Fruit fly (Drosophila melanogaster) whole organism, embryonic: ENCODE results near the gene TwdlV.

Source experiments
- Ada2b ChIP-seq: fragments of 200-800 bp; sonication (Bioruptor generic); IDR thresholded peaks from 2 replicates; pipeline ENCODE4 v1.3.6; 2022; ENCODE audit warnings: missing biosample characterization, missing genetic modification characterization
- Asciz ChIP-seq: fragments of 200-800 bp; sonication (Bioruptor generic); optimal IDR thresholded peaks from 2 replicates; lab custom pipeline; 2017; ENCODE audit warnings: missing biosample characterization, mild to moderate bottlenecking, missing genetic modification characterization, missing genetic modification reagents
- Atf-2 ChIP-seq: fragments of 200-800 bp; sonication (Bioruptor generic); optimal IDR thresholded peaks from 2 replicates; lab custom pipeline; 2016; ENCODE audit warnings: missing biosample characterization, missing genetic modification characterization
- B-H2 ChIP-seq: fragments of 200-800 bp; sonication (Bioruptor generic); optimal IDR thresholded peaks from 2 replicates; lab custom pipeline; 2018; ENCODE audit warnings: missing biosample characterization, mild to moderate bottlenecking, missing genetic modification characterization
- Blimp-1 ChIP-seq: fragments of 200-800 bp; sonication (Bioruptor generic); optimal IDR thresholded peaks from 3 replicates; lab custom pipeline; 2018; ENCODE audit warnings: missing biosample characterization, missing genetic modification characterization, mild to moderate bottlenecking, moderate library complexity, missing genetic modification reagents
- CG10543 ChIP-seq: fragments of 200-800 bp; sonication (Bioruptor generic); optimal IDR thresholded peaks from 3 replicates; lab custom pipeline; 2017; ENCODE audit warnings: missing biosample characterization, mild to moderate bottlenecking, missing genetic modification characterization, moderate library complexity
- CG10565 ChIP-seq: fragments of 200-800 bp; sonication (Bioruptor generic); optimal IDR thresholded peaks from 3 replicates; lab custom pipeline; 2016; ENCODE audit warnings: missing biosample characterization, mild to moderate bottlenecking, missing genetic modification characterization
- CG12071 ChIP-seq: fragments of 200-800 bp; sonication (Bioruptor generic); optimal IDR thresholded peaks from 3 replicates; lab custom pipeline; 2018; ENCODE audit warnings: missing biosample characterization, mild to moderate bottlenecking, missing genetic modification characterization
- CG12219 ChIP-seq: fragments of 200-800 bp; sonication (Bioruptor generic); optimal IDR thresholded peaks from 3 replicates; lab custom pipeline; 2018; ENCODE audit warnings: missing biosample characterization, mild to moderate bottlenecking, missing genetic modification characterization
- CG1233 ChIP-seq: fragments of 200-800 bp; sonication (Bioruptor generic); optimal IDR thresholded peaks from 4 replicates; lab custom pipeline; 2018; ENCODE audit warnings: missing biosample characterization, mild to moderate bottlenecking, missing genetic modification characterization
- CG12942 ChIP-seq: fragments of 200-800 bp; sonication (Bioruptor generic); optimal IDR thresholded peaks from 3 replicates; lab custom pipeline; 2016; ENCODE audit warnings: missing biosample characterization, missing genetic modification characterization
- CG1529 ChIP-seq: fragments of 200-800 bp; sonication (Bioruptor generic); optimal IDR thresholded peaks from 3 replicates; lab custom pipeline; 2018; ENCODE audit warnings: missing biosample characterization, missing genetic modification characterization
- CG15479 ChIP-seq: fragments of 200-800 bp; sonication (Bioruptor generic); optimal IDR thresholded peaks from 3 replicates; lab custom pipeline; 2019; ENCODE audit warnings: missing biosample characterization, mild to moderate bottlenecking, missing genetic modification characterization, moderate library complexity
- CG17186 ChIP-seq: fragments of 200-800 bp; sonication (Bioruptor generic); optimal IDR thresholded peaks from 3 replicates; lab custom pipeline; 2017; ENCODE audit warnings: missing biosample characterization, missing genetic modification reagents, missing genetic modification characterization
- CG18262 ChIP-seq: fragments of 200-800 bp; optimal IDR thresholded peaks from 3 replicates; lab custom pipeline; 2019; ENCODE audit warnings: missing biosample characterization, mild to moderate bottlenecking, missing genetic modification characterization, moderate library complexity
- CG2116 ChIP-seq: fragments of 200-800 bp; sonication (Bioruptor generic); optimal IDR thresholded peaks from 3 replicates; lab custom pipeline; 2018; ENCODE audit warnings: missing biosample characterization, mild to moderate bottlenecking, missing genetic modification characterization
- CG3163 ChIP-seq: fragments of 200-800 bp; sonication (Bioruptor generic); optimal IDR thresholded peaks from 3 replicates; lab custom pipeline; 2016; ENCODE audit warnings: missing biosample characterization, missing genetic modification characterization
- CG3407 ChIP-seq: fragments of 200-800 bp; sonication (Bioruptor generic); optimal IDR thresholded peaks from 2 replicates; lab custom pipeline; 2018; ENCODE audit warnings: missing biosample characterization, mild to moderate bottlenecking, missing genetic modification characterization
- CG34422 ChIP-seq: fragments of 200-800 bp; sonication (Bioruptor generic); IDR thresholded peaks from 3 replicates; pipeline ENCODE4 v1.3.6; 2022; ENCODE audit warnings: missing biosample characterization, missing genetic modification characterization
- CG4617 ChIP-seq: fragments of 200-800 bp; sonication (Bioruptor generic); optimal IDR thresholded peaks from 3 replicates; lab custom pipeline; 2016; ENCODE audit warnings: missing biosample characterization, missing genetic modification characterization, borderline replicate concordance
- CG6791 ChIP-seq: fragments of 200-800 bp; sonication (Bioruptor generic); IDR thresholded peaks from 3 replicates; pipeline ENCODE4 v1.3.6; 2022; ENCODE audit warnings: missing biosample characterization, missing genetic modification characterization; ENCODE audit not compliant: partially characterized antibody
- CG8089 ChIP-seq: fragments of 200-800 bp; sonication (Bioruptor generic); optimal IDR thresholded peaks from 3 replicates; lab custom pipeline; 2016; ENCODE audit warnings: missing biosample characterization, missing genetic modification characterization
- CG8290 ChIP-seq, 3 experiments: fragments of 200-800 bp; sonication (Bioruptor generic); optimal IDR thresholded peaks; 2 replicates each; lab custom pipeline; 2016 to 2019; ENCODE audit warnings: missing biosample characterization in 3 of 3, missing genetic modification characterization in 3 of 3, mild to moderate bottlenecking in 2 of 3, moderate library complexity in 1 of 3
- CG8359 ChIP-seq: fragments of 200-800 bp; sonication (Bioruptor generic); optimal IDR thresholded peaks from 2 replicates; lab custom pipeline; 2017; ENCODE audit warnings: missing biosample characterization, mild to moderate bottlenecking, missing genetic modification characterization, borderline replicate concordance
- CG9609 ChIP-seq: fragments of 200-800 bp; sonication (Bioruptor generic); optimal IDR thresholded peaks from 3 replicates; lab custom pipeline; 2016; ENCODE audit warnings: missing biosample characterization, missing genetic modification characterization
- H15 ChIP-seq: fragments of 200-800 bp; sonication (Bioruptor generic); IDR thresholded peaks from 3 replicates; pipeline ENCODE4 v1.3.6; 2022; ENCODE audit warnings: missing biosample characterization, missing genetic modification characterization
- Hr51 ChIP-seq, 2 experiments: fragments of 200-800 bp; sonication (Bioruptor generic); optimal IDR thresholded peaks; 2 replicates in 1 of 2; 3 replicates in 1 of 2; lab custom pipeline; 2016 to 2018; ENCODE audit warnings: missing biosample characterization in 2 of 2, missing genetic modification characterization in 2 of 2, mild to moderate bottlenecking in 1 of 2, moderate library complexity in 1 of 2
- Jarid2 ChIP-seq: fragments of 200-800 bp; sonication (Bioruptor generic); optimal IDR thresholded peaks from 3 replicates; lab custom pipeline; 2017; ENCODE audit warnings: mild to moderate bottlenecking, missing biosample characterization, missing genetic modification reagents, missing genetic modification characterization
- Myb ChIP-seq: fragments of 200-800 bp; sonication (Bioruptor generic); optimal IDR thresholded peaks from 2 replicates; lab custom pipeline; 2016; ENCODE audit warnings: missing biosample characterization, missing genetic modification characterization
- PHDP ChIP-seq: fragments of 200-800 bp; sonication (Bioruptor generic); optimal IDR thresholded peaks from 3 replicates; lab custom pipeline; 2018; ENCODE audit warnings: missing biosample characterization, mild to moderate bottlenecking, missing genetic modification characterization, moderate library complexity
- Rx ChIP-seq: fragments of 200-800 bp; sonication (Bioruptor generic); IDR thresholded peaks from 2 replicates; pipeline ENCODE4 v1.3.6; 2022; ENCODE audit warnings: missing biosample characterization, missing genetic modification characterization
- Sox100B ChIP-seq: fragments of 200-800 bp; sonication (Bioruptor generic); optimal IDR thresholded peaks from 3 replicates; lab custom pipeline; 2018; ENCODE audit warnings: missing biosample characterization, mild to moderate bottlenecking, missing genetic modification characterization
- amos ChIP-seq: fragments of 200-800 bp; sonication (Bioruptor generic); IDR thresholded peaks from 2 replicates; pipeline ENCODE4 v1.3.6; 2022; ENCODE audit warnings: missing biosample characterization, missing genetic modification characterization; ENCODE audit not compliant: partially characterized antibody
- ara ChIP-seq: fragments of 200-800 bp; sonication (Bioruptor generic); IDR thresholded peaks from 2 replicates; pipeline ENCODE4 v1.3.6; 2022; ENCODE audit warnings: missing biosample characterization, missing genetic modification characterization
- bab2 ChIP-seq: fragments of 200-800 bp; sonication (Bioruptor generic); optimal IDR thresholded peaks from 2 replicates; lab custom pipeline; 2016; ENCODE audit warnings: missing biosample characterization, missing genetic modification characterization
- cato ChIP-seq: fragments of 200-800 bp; sonication (Bioruptor generic); optimal IDR thresholded peaks from 2 replicates; lab custom pipeline; 2016; ENCODE audit warnings: missing biosample characterization, missing genetic modification characterization, borderline replicate concordance
- dysf ChIP-seq: fragments of 200-800 bp; sonication (Bioruptor generic); IDR thresholded peaks from 3 replicates; pipeline ENCODE4 v1.3.6; 2022; ENCODE audit warnings: missing biosample characterization, missing genetic modification characterization
- gsb ChIP-seq: fragments of 200-800 bp; sonication (Bioruptor generic); IDR thresholded peaks from 2 replicates; pipeline ENCODE4 v1.3.6; 2022; ENCODE audit warnings: missing biosample characterization, missing genetic modification characterization
- kah ChIP-seq: fragments of 200-800 bp; sonication (Bioruptor generic); optimal IDR thresholded peaks from 2 replicates; lab custom pipeline; 2018; ENCODE audit warnings: missing biosample characterization, mild to moderate bottlenecking, missing genetic modification characterization
- mam ChIP-seq: fragments of 200-800 bp; sonication (Bioruptor generic); optimal IDR thresholded peaks from 3 replicates; lab custom pipeline; 2016; ENCODE audit warnings: missing biosample characterization, missing genetic modification characterization
- mirr ChIP-seq: fragments of 200-800 bp; sonication (Bioruptor generic); optimal IDR thresholded peaks from 3 replicates; lab custom pipeline; 2018; ENCODE audit warnings: missing biosample characterization, mild to moderate bottlenecking, missing genetic modification characterization
- sim ChIP-seq: fragments of 200-800 bp; sonication (Bioruptor generic); IDR thresholded peaks from 2 replicates; pipeline ENCODE4 v1.3.6; 2022; ENCODE audit warnings: missing biosample characterization, missing genetic modification characterization
- slp2 ChIP-seq: fragments of 200-800 bp; sonication (Bioruptor generic); optimal IDR thresholded peaks from 2 replicates; lab custom pipeline; 2016; ENCODE audit warnings: missing biosample characterization, missing genetic modification characterization
- stc ChIP-seq: fragments of 200-800 bp; sonication (Bioruptor generic); IDR thresholded peaks from 2 replicates; pipeline ENCODE4 v1.3.6; 2022; ENCODE audit warnings: missing biosample characterization, missing genetic modification characterization
- tin ChIP-seq: fragments of 200-800 bp; sonication (Bioruptor generic); optimal IDR thresholded peaks from 3 replicates; lab custom pipeline; 2016; ENCODE audit warnings: missing biosample characterization, missing genetic modification characterization
- tx ChIP-seq: fragments of 200-800 bp; sonication (Bioruptor generic); optimal IDR thresholded peaks from 2 replicates; lab custom pipeline; 2016; ENCODE audit warnings: missing biosample characterization, missing genetic modification characterization

TwdlV gene

DNA sequence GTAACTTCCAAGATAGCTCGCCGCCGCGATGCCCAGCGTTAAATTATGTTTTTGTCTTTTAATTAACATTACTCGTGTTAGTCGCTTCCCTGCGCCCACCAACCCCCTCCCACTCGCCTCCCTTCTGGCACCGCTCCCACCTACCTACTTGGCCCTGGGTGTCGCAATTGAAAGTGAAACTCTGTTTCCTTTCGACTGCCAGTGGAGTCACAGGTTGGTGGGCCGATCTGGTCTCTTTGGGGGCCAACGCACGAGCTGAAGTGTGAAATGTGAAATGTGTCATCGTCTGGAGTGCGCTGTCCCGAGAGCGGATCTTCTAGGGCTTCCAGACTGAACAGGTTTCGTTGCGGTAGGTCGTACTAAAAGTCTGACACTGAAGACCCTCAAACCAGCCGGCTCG is 39.9 kb upstream of the TwdlV start:
- TF ChIP-seq Blimp-1 (peak; percentile 60), CG18262 (tag; lab: Kevin White, UChicago) (no peak)

DNA sequence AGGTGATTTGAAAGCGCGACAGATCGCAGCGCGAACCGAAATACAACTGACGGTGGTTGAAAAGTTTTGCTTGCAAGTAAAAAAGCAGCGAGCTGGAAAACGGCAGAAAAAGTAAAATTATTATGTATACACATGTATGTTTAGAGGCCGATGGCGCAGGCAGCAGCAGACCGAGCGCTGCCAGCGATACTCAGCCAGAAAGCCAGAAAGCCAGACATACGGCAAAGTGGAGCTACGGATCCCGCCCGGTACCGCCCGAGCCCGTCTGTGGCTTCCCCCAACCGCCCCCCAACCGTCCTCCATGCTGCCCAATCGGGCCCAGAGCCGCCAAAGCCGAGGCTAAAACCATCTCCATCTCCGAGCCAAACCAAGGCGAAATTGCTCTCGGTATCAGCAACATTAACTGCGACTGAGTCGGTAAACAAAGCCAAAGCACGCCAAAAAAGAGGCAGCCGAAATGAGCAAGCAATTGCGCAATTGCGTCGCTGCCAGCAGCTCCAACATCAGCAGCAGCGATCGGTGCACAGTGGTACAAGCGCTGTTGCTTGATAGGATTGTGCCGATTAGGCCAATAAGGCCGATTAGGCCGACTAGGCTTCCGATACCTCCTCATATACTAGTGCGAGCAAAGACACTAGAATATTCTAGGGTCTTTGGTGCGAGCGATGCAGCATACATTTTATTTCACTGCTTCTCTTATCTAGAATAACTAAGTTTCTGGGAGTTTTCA is 39.1 kb upstream of the TwdlV start, which contains the start of gene CG14636:
CG14636 (minus strand) TSS at position 51 of the 730 bp plus-strand sequence.
- TF ChIP-seq CG6791 (GFP tag; lab: Robert Waterston, UW) (no peak), CG9609 (GFP tag; lab: Kevin White, UChicago) (peak; percentile 78), Blimp-1 (peak; percentile 10), cato (GFP tag; lab: Kevin White, UChicago) (no peak), kah (GFP tag; lab: Kevin White, UChicago) (peak; percentile 23), sim (peak; percentile 42; the same call in 1 of the 2 replicates), B-H2 (GFP tag; lab: Kevin White, UChicago) (no peak), tin (GFP tag; lab: Kevin White, UChicago) (peak; percentile 48), CG1233 (GFP tag; lab: Kevin White, UChicago) (peak; percentile 48), CG17186 (GFP tag; lab: Kevin White, UChicago) (no peak), CG12219 (peak; percentile 58), CG15479 (no peak), Jarid2 (peak; percentile 30), mirr (GFP tag; lab: Kevin White, UChicago) (peak; percentile 51), CG12942 (GFP tag; lab: Kevin White, UChicago) (peak; percentile 45), CG4617 (GFP tag; lab: Kevin White, UChicago) (no peak), Hr51 (GFP tag; optimal IDR thresholded peaks at IDR 0.05; lab: Kevin White, UChicago) (peak in 1 of 2 experiments; percentile 86), CG8359 (GFP tag; lab: Kevin White, UChicago) (no peak), Atf-2 (GFP tag; lab: Kevin White, UChicago) (peak; percentile 57), CG10543 (peak; percentile 92), CG10565 (GFP tag; lab: Kevin White, UChicago) (no peak), Ada2b (GFP tag; lab: Robert Waterston, UW) (peak; percentile 77), CG3407 (GFP tag; lab: Kevin White, UChicago) (peak; percentile 2), CG34422 (GFP tag; lab: Robert Waterston, UW) (peak; percentile 80), CG18262 (tag; lab: Kevin White, UChicago) (peak; percentile 21), Rx (GFP tag; lab: Robert Waterston, UW) (peak; percentile 60), CG1529 (GFP tag; lab: Kevin White, UChicago) (peak; percentile 21), CG12071 (peak; percentile 37), amos (GFP tag; lab: Robert Waterston, UW) (no peak), PHDP (tag; lab: Kevin White, UChicago) (peak; percentile 69), bab2 (GFP tag; lab: Kevin White, UChicago) (peak; percentile 60), CG2116 (GFP tag; lab: Kevin White, UChicago) (peak; percentile 25), gsb (GFP tag; lab: Robert Waterston, UW) (peak; percentile 67), ara (GFP tag; lab: Robert Waterston, UW) (no peak), mam (GFP tag; lab: Kevin White, UChicago) (peak; percentile 73), tx (GFP tag; lab: Kevin White, UChicago) (peak; percentile 72), CG8290 (GFP tag; optimal IDR thresholded peaks at IDR 0.05; lab: Kevin White, UChicago) (no peak), CG8290 (tag; optimal IDR thresholded peaks at IDR 0.05; lab: Kevin White, UChicago) (peak in 1 of 2 experiments; percentile 62), CG3163 (GFP tag; lab: Kevin White, UChicago) (no peak), Myb (GFP tag; lab: Kevin White, UChicago) (peak; percentile 53), H15 (0 out of 3 replicates have a peak, but pooled peaks have one; percentile 49), dysf (GFP tag; lab: Robert Waterston, UW) (peak; percentile 90), slp2 (GFP tag; lab: Kevin White, UChicago) (peak; percentile 74), Asciz (peak; percentile 41), stc (GFP tag; lab: Robert Waterston, UW) (peak; percentile 83), Sox100B (GFP tag; lab: Kevin White, UChicago) (peak; percentile 70), CG8089 (GFP tag; lab: Kevin White, UChicago) (peak; percentile 30)
